Worm (Caenorhabditis elegans) whole organism, early embryonic: ENCODE measurements around the gene Y54G2A.13.

Experiments
- B0310.2 ChIP-seq: sonication (generic microtip); optimal IDR thresholded peaks from 2 replicates; lab custom pipeline; 2016; ENCODE audit warnings: mild to moderate bottlenecking, missing genetic modification characterization, missing compliant biosample characterization
- aly-1 ChIP-seq: sonication (generic microtip); optimal IDR thresholded peaks from 2 replicates; lab custom pipeline; 2016; ENCODE audit warnings: missing genetic modification characterization, missing compliant biosample characterization
- ama-1 ChIP-seq: fragments of 150-350 bp; optimal IDR thresholded peaks from 2 replicates; lab custom pipeline; 2014
- ceh-13 ChIP-seq: fragments of 200-800 bp; sonication (Bioruptor generic); optimal IDR thresholded peaks from 2 replicates; lab custom pipeline; 2018; ENCODE audit warnings: mild to moderate bottlenecking, missing genetic modification characterization, missing compliant biosample characterization
- ceh-36 ChIP-seq: sonication (generic microtip); optimal IDR thresholded peaks from 2 replicates; lab custom pipeline; 2016; ENCODE audit warnings: missing genetic modification characterization, inconsistent platforms, missing compliant biosample characterization
- ets-7 ChIP-seq: sonication (generic microtip); optimal IDR thresholded peaks from 2 replicates; lab custom pipeline; 2016; ENCODE audit warnings: missing genotype, missing genetic modification characterization, missing compliant biosample characterization
- hmbx-1 ChIP-seq: sonication (generic microtip); optimal IDR thresholded peaks from 2 replicates; lab custom pipeline; 2016; ENCODE audit warnings: mild to moderate bottlenecking, missing genetic modification characterization, missing compliant biosample characterization
- hnd-1 ChIP-seq: sonication (generic microtip); optimal IDR thresholded peaks from 2 replicates; lab custom pipeline; 2016; ENCODE audit warnings: missing genetic modification characterization, missing compliant biosample characterization
- scrt-1 ChIP-seq: fragments of 200-800 bp; sonication (Bioruptor generic); IDR thresholded peaks from 2 replicates; pipeline ENCODE4 v1.3.6; 2022; ENCODE audit warnings: missing genetic modification characterization, missing compliant biosample characterization
- sea-1 ChIP-seq: fragments of 200-800 bp; sonication (Bioruptor generic); conservative IDR thresholded peaks from 2 replicates; pipeline ENCODE4 v1.3.6; 2022; ENCODE audit warnings: missing genetic modification characterization, missing compliant biosample characterization
- tra-4 ChIP-seq: sonication (generic microtip); optimal IDR thresholded peaks from 2 replicates; lab custom pipeline; 2017; ENCODE audit warnings: missing genetic modification characterization, missing compliant biosample characterization

- TF ChIP-seq hmbx-1 (tag; lab: Kevin White, UChicago) (no peak), ceh-13 (GFP tag; lab: Kevin White, UChicago) (no peak), B0310.2 (tag; lab: Kevin White, UChicago) (no peak), ets-7 (tag; lab: Kevin White, UChicago) (no peak), scrt-1 (no peak), hnd-1 (tag; lab: Kevin White, UChicago) (no peak), ama-1 (lab: Kevin White, UChicago) (no peak), tra-4 (tag; lab: Kevin White, UChicago) (no peak), ceh-36 (tag; lab: Kevin White, UChicago) (no peak), aly-1 (tag; lab: Kevin White, UChicago) (no peak), sea-1 (GFP tag; lab: Robert Waterston, UW) (no peak)
Measured at ce11 chrIV:2834516-2834915, 15.0 kb upstream of the Y54G2A.13 start, which contains the start of gene pudl-2.
